Fruit fly (Drosophila melanogaster) whole organism, embryonic: ENCODE data around the gene Bem46.
A peak's percentile ranks its signal among the peaks of the same experiment; 100 is the strongest.

ENCODE experiments used
- Awh ChIP-seq: fragments of 200-800 bp; sonication (Bioruptor generic); IDR thresholded peaks from 2 replicates; pipeline ENCODE4, ENCODE4 v1.3.6; 2022; ENCODE audit warnings: missing biosample characterization, missing genetic modification characterization
- Bdp1 ChIP-seq: fragments of 200-800 bp; sonication (Bioruptor generic); optimal IDR thresholded peaks from 3 replicates; lab custom pipeline; 2016; ENCODE audit warnings: missing biosample characterization, missing genetic modification characterization
- CG10274 ChIP-seq: fragments of 200-800 bp; sonication (Bioruptor generic); optimal IDR thresholded peaks from 3 replicates; lab custom pipeline; 2017; ENCODE audit warnings: missing biosample characterization, mild to moderate bottlenecking, missing genetic modification characterization
- CG11093 ChIP-seq: fragments of 200-800 bp; sonication (Bioruptor generic); IDR thresholded peaks from 3 replicates; pipeline ENCODE4 v1.3.6; 2022; ENCODE audit warnings: missing biosample characterization, missing genetic modification characterization
- CG11696 ChIP-seq: fragments of 200-800 bp; sonication (Bioruptor generic); IDR thresholded peaks from 2 replicates; pipeline ENCODE4 v1.3.6; 2022; ENCODE audit warnings: missing biosample characterization, missing genetic modification characterization
- CG12071 ChIP-seq: fragments of 200-800 bp; sonication (Bioruptor generic); optimal IDR thresholded peaks from 3 replicates; lab custom pipeline; 2018; ENCODE audit warnings: missing biosample characterization, mild to moderate bottlenecking, missing genetic modification characterization
- CG12299 ChIP-seq: fragments of 200-800 bp; sonication (Bioruptor generic); optimal IDR thresholded peaks from 2 replicates; lab custom pipeline; 2018; ENCODE audit warnings: missing biosample characterization, mild to moderate bottlenecking, missing genetic modification characterization
- CG13296 ChIP-seq: fragments of 200-800 bp; sonication (Bioruptor generic); optimal IDR thresholded peaks from 3 replicates; lab custom pipeline; 2018; ENCODE audit warnings: missing biosample characterization, mild to moderate bottlenecking, missing genetic modification characterization
- CG14014 ChIP-seq: fragments of 200-800 bp; sonication (Bioruptor generic); IDR thresholded peaks from 2 replicates; pipeline ENCODE4 v1.3.6; 2022; ENCODE audit warnings: missing biosample characterization, missing genetic modification characterization
- CG14441 ChIP-seq: fragments of 200-800 bp; sonication (Bioruptor generic); IDR thresholded peaks from 2 replicates; pipeline ENCODE4 v1.3.6; 2022; ENCODE audit warnings: missing biosample characterization, missing genetic modification characterization
- CG14965 ChIP-seq: fragments of 200-800 bp; sonication (Bioruptor generic); optimal IDR thresholded peaks from 2 replicates; lab custom pipeline; 2016; ENCODE audit warnings: missing biosample characterization, missing genetic modification characterization, borderline replicate concordance
- CG1603 ChIP-seq: fragments of 200-800 bp; sonication (Bioruptor generic); optimal IDR thresholded peaks from 2 replicates; lab custom pipeline; 2019; ENCODE audit warnings: missing biosample characterization, mild to moderate bottlenecking, missing genetic modification characterization, moderate library complexity
- CG17385 ChIP-seq: fragments of 200-800 bp; sonication (Bioruptor generic); optimal IDR thresholded peaks from 3 replicates; lab custom pipeline; 2018; ENCODE audit warnings: missing biosample characterization, mild to moderate bottlenecking, missing genetic modification characterization
- CG17612 ChIP-seq: fragments of 200-800 bp; sonication (Bioruptor generic); IDR thresholded peaks from 2 replicates; pipeline ENCODE4 v1.3.6; 2022; ENCODE audit warnings: missing biosample characterization, missing genetic modification characterization
- CG1832 ChIP-seq: fragments of 200-800 bp; sonication (Bioruptor generic); optimal IDR thresholded peaks from 2 replicates; lab custom pipeline; 2017; ENCODE audit warnings: missing biosample characterization, mild to moderate bottlenecking, missing genetic modification characterization, inconsistent platforms
- CG30431 ChIP-seq: fragments of 200-800 bp; sonication (Bioruptor generic); optimal IDR thresholded peaks from 2 replicates; lab custom pipeline; 2017; ENCODE audit warnings: missing biosample characterization, missing genetic modification characterization
- CG3838 ChIP-seq: fragments of 200-800 bp; sonication (Bioruptor generic); optimal IDR thresholded peaks from 3 replicates; lab custom pipeline; 2016; ENCODE audit warnings: missing biosample characterization, missing genetic modification characterization
- CG42726 ChIP-seq: fragments of 200-800 bp; sonication (Bioruptor generic); IDR thresholded peaks from 2 replicates; pipeline ENCODE4 v1.3.6; 2022; ENCODE audit warnings: missing biosample characterization, missing genetic modification characterization; ENCODE audit not compliant: partially characterized antibody
- CG4707 ChIP-seq: fragments of 200-800 bp; sonication (Bioruptor generic); optimal IDR thresholded peaks from 2 replicates; lab custom pipeline; 2018; ENCODE audit warnings: missing biosample characterization, mild to moderate bottlenecking, missing genetic modification characterization, moderate library complexity
- CG6175 ChIP-seq: fragments of 200-800 bp; sonication (Bioruptor generic); IDR thresholded peaks from 3 replicates; pipeline ENCODE4 v1.3.6; 2022; ENCODE audit warnings: missing biosample characterization, missing genetic modification characterization
- CG6683 ChIP-seq: fragments of 200-800 bp; sonication (Bioruptor generic); optimal IDR thresholded peaks from 2 replicates; lab custom pipeline; 2017; ENCODE audit warnings: missing biosample characterization, mild to moderate bottlenecking, missing genetic modification characterization, missing genetic modification reagents
- CG6689 ChIP-seq: fragments of 200-800 bp; sonication (Bioruptor generic); IDR thresholded peaks from 2 replicates; pipeline ENCODE4 v1.3.6; 2022; ENCODE audit warnings: missing biosample characterization, missing genetic modification characterization
- CG6791 ChIP-seq: fragments of 200-800 bp; sonication (Bioruptor generic); IDR thresholded peaks from 3 replicates; pipeline ENCODE4 v1.3.6; 2022; ENCODE audit warnings: missing biosample characterization, missing genetic modification characterization; ENCODE audit not compliant: partially characterized antibody
- CG7786 ChIP-seq: fragments of 200-800 bp; sonication (Bioruptor generic); optimal IDR thresholded peaks from 2 replicates; lab custom pipeline; 2016; ENCODE audit warnings: missing biosample characterization, missing genetic modification characterization
- CG7928 ChIP-seq: fragments of 200-800 bp; sonication (Bioruptor generic); optimal IDR thresholded peaks from 2 replicates; lab custom pipeline; 2017; ENCODE audit warnings: missing biosample characterization, mild to moderate bottlenecking, missing genetic modification characterization
- CG8290 ChIP-seq, 3 experiments: fragments of 200-800 bp; sonication (Bioruptor generic); optimal IDR thresholded peaks; 2 replicates each; lab custom pipeline; 2016 to 2019; ENCODE audit warnings: missing biosample characterization in 3 of 3, missing genetic modification characterization in 3 of 3, mild to moderate bottlenecking in 2 of 3, moderate library complexity in 1 of 3
- CG9727 ChIP-seq: fragments of 200-800 bp; sonication (Bioruptor generic); optimal IDR thresholded peaks from 3 replicates; lab custom pipeline; 2017; ENCODE audit warnings: missing biosample characterization, mild to moderate bottlenecking, missing genetic modification characterization
- Camta ChIP-seq: fragments of 200-800 bp; sonication (Bioruptor generic); optimal IDR thresholded peaks from 2 replicates; lab custom pipeline; 2016; ENCODE audit warnings: missing biosample characterization, missing genetic modification characterization
- Doc3 ChIP-seq: fragments of 200-800 bp; sonication (Bioruptor generic); IDR thresholded peaks from 3 replicates; pipeline ENCODE4 v1.3.6; 2022; ENCODE audit warnings: missing biosample characterization, missing genetic modification characterization; ENCODE audit not compliant: partially characterized antibody
- HLHmδ ChIP-seq: fragments of 200-800 bp; sonication (Bioruptor generic); optimal IDR thresholded peaks from 2 replicates; lab custom pipeline; 2018; ENCODE audit warnings: missing biosample characterization, mild to moderate bottlenecking, missing genetic modification characterization, moderate library complexity
- Hr39 ChIP-seq: fragments of >200 bp; optimal IDR thresholded peaks from 2 replicates; lab custom pipeline; 2017
- Med ChIP-seq: fragments of 200-800 bp; sonication (Bioruptor generic); peaks from one replicate; lab custom pipeline; 2016; ENCODE audit warnings: missing biosample characterization, missing genetic modification characterization, mild to moderate bottlenecking, inconsistent platforms, moderate library complexity
- NC2α ChIP-seq: fragments of 200-800 bp; sonication (Bioruptor generic); optimal IDR thresholded peaks from 2 replicates; lab custom pipeline; 2016; ENCODE audit warnings: missing biosample characterization, missing genetic modification characterization
- Nf-YA ChIP-seq: fragments of 200-800 bp; sonication (Bioruptor generic); IDR thresholded peaks from 2 replicates; pipeline ENCODE4 v1.3.6; 2022; ENCODE audit warnings: missing biosample characterization, missing genetic modification characterization
- Spps ChIP-seq: fragments of 200-800 bp; sonication (Bioruptor generic); optimal IDR thresholded peaks from 2 replicates; lab custom pipeline; 2018; ENCODE audit warnings: missing biosample characterization, mild to moderate bottlenecking, missing genetic modification characterization
- ac ChIP-seq: fragments of 200-800 bp; sonication (Bioruptor generic); optimal IDR thresholded peaks from 3 replicates; lab custom pipeline; 2017; ENCODE audit warnings: missing biosample characterization, mild to moderate bottlenecking, missing genetic modification characterization
- chif ChIP-seq, 2 experiments: fragments of 200-800 bp; sonication (Bioruptor generic); optimal IDR thresholded peaks; 3 replicates each; lab custom pipeline; 2016; ENCODE audit warnings: missing biosample characterization in 2 of 2, missing genetic modification characterization in 2 of 2
- da ChIP-seq: fragments of 200-800 bp; sonication (Bioruptor generic); optimal IDR thresholded peaks from 2 replicates; lab custom pipeline; 2016; ENCODE audit warnings: missing biosample characterization, missing genetic modification characterization
- danr ChIP-seq: fragments of 200-800 bp; sonication (Bioruptor generic); IDR thresholded peaks from 2 replicates; pipeline ENCODE4 v1.3.6; 2022; ENCODE audit warnings: missing biosample characterization, missing genetic modification characterization
- disco-r ChIP-seq: fragments of 200-800 bp; sonication (Bioruptor generic); optimal IDR thresholded peaks from 2 replicates; lab custom pipeline; 2016; ENCODE audit warnings: missing biosample characterization, missing genetic modification characterization
- dysf ChIP-seq: fragments of 200-800 bp; sonication (Bioruptor generic); IDR thresholded peaks from 3 replicates; pipeline ENCODE4 v1.3.6; 2022; ENCODE audit warnings: missing biosample characterization, missing genetic modification characterization
- emc ChIP-seq: fragments of 200-800 bp; sonication (Bioruptor generic); optimal IDR thresholded peaks from 2 replicates; lab custom pipeline; 2016; ENCODE audit warnings: missing biosample characterization, missing genetic modification characterization
- fd3F ChIP-seq: fragments of 200-800 bp; sonication (Bioruptor generic); optimal IDR thresholded peaks from 2 replicates; lab custom pipeline; 2018; ENCODE audit warnings: missing biosample characterization, mild to moderate bottlenecking, missing genetic modification characterization, moderate library complexity
- ftz-f1 ChIP-seq: fragments of 200-800 bp; sonication (Bioruptor generic); optimal IDR thresholded peaks from 2 replicates; lab custom pipeline; 2016; ENCODE audit warnings: missing biosample characterization, missing genetic modification characterization
- gsb ChIP-seq: fragments of 200-800 bp; sonication (Bioruptor generic); IDR thresholded peaks from 2 replicates; pipeline ENCODE4 v1.3.6; 2022; ENCODE audit warnings: missing biosample characterization, missing genetic modification characterization
- lab ChIP-seq: fragments of 200-800 bp; sonication (Bioruptor generic); optimal IDR thresholded peaks from 3 replicates; lab custom pipeline; 2017; ENCODE audit warnings: missing biosample characterization, missing genetic modification characterization, mild to moderate bottlenecking, moderate library complexity, missing genetic modification reagents
- lov ChIP-seq, 2 experiments: fragments of 200-800 bp in 1 of 2; fragments of >200 bp in 1 of 2; sonication (Bioruptor generic) in 1 of 2; IDR thresholded peaks in 1 of 2; optimal IDR thresholded peaks in 1 of 2; 2 replicates in 1 of 2; 3 replicates in 1 of 2; pipeline versions ENCODE4 v1.3.6 to Lab custom; 2017 to 2022; ENCODE audit warnings: missing biosample characterization in 1 of 2, missing genetic modification characterization in 1 of 2
- nerfin-1 ChIP-seq: fragments of 200-800 bp; sonication (Bioruptor generic); optimal IDR thresholded peaks from 3 replicates; lab custom pipeline; 2019; ENCODE audit warnings: missing biosample characterization, mild to moderate bottlenecking, missing genetic modification characterization, moderate library complexity
- org-1 ChIP-seq: fragments of 200-800 bp; sonication (Bioruptor generic); optimal IDR thresholded peaks from 2 replicates; lab custom pipeline; 2017; ENCODE audit warnings: missing biosample characterization, missing genetic modification characterization
- pfk ChIP-seq: fragments of 200-800 bp; sonication (Bioruptor generic); optimal IDR thresholded peaks from 2 replicates; lab custom pipeline; 2018; ENCODE audit warnings: missing biosample characterization, mild to moderate bottlenecking, missing genetic modification characterization, moderate library complexity
- twi ChIP-seq: fragments of 200-800 bp; optimal IDR thresholded peaks from 2 replicates; lab custom pipeline; 2019; ENCODE audit warnings: missing biosample characterization, mild to moderate bottlenecking, missing genetic modification characterization, moderate library complexity

Bem46 gene

dm6 chr2L:3029012-3029411 is 41.1 kb downstream of the Bem46 start, which contains the start of the genes Sf3b2 and CG17219 (continued):
- no peak for TF ChIP-seq CG13296 (GFP tag; lab: Kevin White, UChicago)
- TF ChIP-seq Hr39 (lab: Kevin White, UChicago) = no peak
- TF ChIP-seq CG10274 (GFP tag; lab: Kevin White, UChicago) = no peak
- TF ChIP-seq chif (GFP tag; optimal IDR thresholded peaks at IDR 0.05; lab: Kevin White, UChicago) = no peak
- no peak for TF ChIP-seq CG17385 (GFP tag; lab: Kevin White, UChicago)
- no peak for TF ChIP-seq Nf-YA
- no peak for TF ChIP-seq ac
- TF ChIP-seq CG1832 (GFP tag; lab: Kevin White, UChicago) = no peak
- TF ChIP-seq Med (GFP tag; lab: Kevin White, UChicago) = peak; percentile 90
- TF ChIP-seq NC2α (GFP tag; lab: Kevin White, UChicago) = no peak
- TF ChIP-seq pfk = peak; percentile 22
- TF ChIP-seq Camta (GFP tag; lab: Kevin White, UChicago) = no peak
- no peak for TF ChIP-seq CG12071 (GFP tag; lab: Kevin White, UChicago)
- no peak for TF ChIP-seq CG6689
- no peak for TF ChIP-seq Spps (tag; lab: Kevin White, UChicago)
- peak; percentile 61 for TF ChIP-seq CG6791 (GFP tag; lab: Robert Waterston, UW)
- no peak for TF ChIP-seq Bdp1 (GFP tag; lab: Kevin White, UChicago)
- TF ChIP-seq lov (optimal IDR thresholded peaks at IDR 0.05; lab: Kevin White, UChicago) = no peak
- TF ChIP-seq lov (GFP tag; IDR thresholded peaks at IDR 0.05; lab: Robert Waterston, UW) = no peak
- no peak for TF ChIP-seq da (GFP tag; lab: Kevin White, UChicago)
- no peak for TF ChIP-seq danr (GFP tag; lab: Robert Waterston, UW)
- TF ChIP-seq CG4707 (GFP tag; lab: Kevin White, UChicago) = no peak
- TF ChIP-seq Doc3 (GFP tag; lab: Robert Waterston, UW) = peak; percentile 53; the same call in 2 of the 3 replicates
- no peak for TF ChIP-seq CG7786 (GFP tag; lab: Kevin White, UChicago)
- no peak for TF ChIP-seq CG6683 (GFP tag; lab: Kevin White, UChicago)
- no peak for TF ChIP-seq gsb
- TF ChIP-seq CG12299 (tag; lab: Kevin White, UChicago) = no peak
- TF ChIP-seq Awh (GFP tag; lab: Robert Waterston, UW) = no peak
- no peak for TF ChIP-seq CG17612 (GFP tag; lab: Robert Waterston, UW)
- TF ChIP-seq CG6175 (GFP tag; lab: Robert Waterston, UW) = no peak
- TF ChIP-seq ftz-f1 = no peak
- TF ChIP-seq CG30431 = no peak
- no peak for TF ChIP-seq CG8290 (GFP tag; optimal IDR thresholded peaks at IDR 0.05; lab: Kevin White, UChicago)
- no peak for TF ChIP-seq CG8290 (tag; optimal IDR thresholded peaks at IDR 0.05; lab: Kevin White, UChicago)
- TF ChIP-seq HLHmδ (GFP tag; lab: Kevin White, UChicago) = no peak
- TF ChIP-seq org-1 = no peak
- no peak for TF ChIP-seq nerfin-1
- TF ChIP-seq CG7928 (GFP tag; lab: Kevin White, UChicago) = no peak
- peak; percentile 36; the same call in 1 of the 2 replicates for TF ChIP-seq CG42726
- no peak for TF ChIP-seq CG3838 (GFP tag; lab: Kevin White, UChicago)
- peak; percentile 69 for TF ChIP-seq CG1603
- no peak for TF ChIP-seq dysf (GFP tag; lab: Robert Waterston, UW)
- no peak for TF ChIP-seq CG11696 (GFP tag; lab: Robert Waterston, UW)
- no peak for TF ChIP-seq CG14441 (GFP tag; lab: Robert Waterston, UW)
- TF ChIP-seq emc = no peak
- no peak for TF ChIP-seq CG11093
- no peak for TF ChIP-seq twi (tag; lab: Kevin White, UChicago)
- TF ChIP-seq CG14014 (GFP tag; lab: Robert Waterston, UW) = no peak
- no peak for TF ChIP-seq fd3F
- TF ChIP-seq lab (GFP tag; lab: Kevin White, UChicago) = no peak
- no peak for TF ChIP-seq CG9727 (GFP tag; lab: Kevin White, UChicago)
- TF ChIP-seq disco-r (GFP tag; lab: Kevin White, UChicago) = no peak
- TF ChIP-seq CG14965 (GFP tag; lab: Kevin White, UChicago) = no peak
